Fruit fly (Drosophila melanogaster): ENCODE results near the gene ND-20L.
A peak's percentile ranks its signal among the peaks of the same experiment; 100 is the strongest.

The ND-20L gene

dm6 chr3R:29548751-29549150 lies 33.2 kb downstream of the ND-20L start (continued):
- TF ChIP-seq org-1 (GFP tag; optimal IDR thresholded peaks at IDR 0.05): peak; percentile 16
- no peak for TF ChIP-seq fru (optimal IDR thresholded peaks at IDR 0.05)
- TF ChIP-seq MBD-R2 (GFP tag; IDR thresholded peaks at IDR 0.05): no peak
- TF ChIP-seq CG15479 (GFP tag; optimal IDR thresholded peaks at IDR 0.05): peak; percentile 31
- TF ChIP-seq CG33557 (GFP tag; optimal IDR thresholded peaks at IDR 0.05): no peak
- no peak for TF ChIP-seq CG12071 (GFP tag; optimal IDR thresholded peaks at IDR 0.05)
- no peak for TF ChIP-seq H2.0 (GFP tag; IDR thresholded peaks at IDR 0.05)
- no peak for TF ChIP-seq Xbp1 (GFP tag; optimal IDR thresholded peaks at IDR 0.05)
- no peak for TF ChIP-seq B-H1 (GFP tag; IDR thresholded peaks at IDR 0.05)
- no peak for TF ChIP-seq Atf3 (GFP tag; optimal IDR thresholded peaks at IDR 0.05)
- TF ChIP-seq CG1233 (GFP tag; optimal IDR thresholded peaks at IDR 0.05): peak; percentile 17
- TF ChIP-seq Gsc (GFP tag; IDR thresholded peaks at IDR 0.05): no peak
- no peak for TF ChIP-seq YL-1 (GFP tag; optimal IDR thresholded peaks at IDR 0.05)
- TF ChIP-seq zfh1 (GFP tag; IDR thresholded peaks at IDR 0.05): peak; percentile 29; the same call in 1 of the 3 replicates

- TF ChIP-seq CG30431 (GFP tag; optimal IDR thresholded peaks at IDR 0.05): no peak
- no peak for TF ChIP-seq CG5180 (GFP tag; optimal IDR thresholded peaks at IDR 0.05)
- peak; percentile 90 for TF ChIP-seq D19A (tag; optimal IDR thresholded peaks at IDR 0.05)
- no peak for TF ChIP-seq ase (GFP tag; IDR thresholded peaks at IDR 0.05)
- no peak for TF ChIP-seq prd (optimal IDR thresholded peaks at IDR 0.05)
- 0 out of 3 replicates have a peak, but pooled peaks have one; percentile 1 for TF ChIP-seq prd (GFP tag; IDR thresholded peaks at IDR 0.05)
Measured at dm6 chr3R:29549157-29549556, 33.6 kb downstream of the ND-20L start.

- no peak for TF ChIP-seq CG9437 (GFP tag; optimal IDR thresholded peaks at IDR 0.05)
- peak; percentile 32; the same call in 1 of the 2 replicates for TF ChIP-seq ara (GFP tag; IDR thresholded peaks at IDR 0.05)
- no peak for TF ChIP-seq NK7.1 (GFP tag; optimal IDR thresholded peaks at IDR 0.05)
- TF ChIP-seq tin (GFP tag; optimal IDR thresholded peaks at IDR 0.05): peak; percentile 23
- TF ChIP-seq CG14710 (tag; optimal IDR thresholded peaks at IDR 0.05): peak; percentile 1
- TF ChIP-seq CG16815 (GFP tag; optimal IDR thresholded peaks at IDR 0.05): peak; percentile 17
- no peak for TF ChIP-seq CTCF (GFP tag; optimal IDR thresholded peaks at IDR 0.05)
- no peak for TF ChIP-seq slou (GFP tag; optimal IDR thresholded peaks at IDR 0.05)
- TF ChIP-seq CG1603 (tag; optimal IDR thresholded peaks at IDR 0.05): peak; percentile 53
- no peak for TF ChIP-seq CG4707 (GFP tag; optimal IDR thresholded peaks at IDR 0.05)
- TF ChIP-seq gem (tag; optimal IDR thresholded peaks at IDR 0.05): peak; percentile 16
- TF ChIP-seq fd102C (GFP tag; optimal IDR thresholded peaks at IDR 0.05): peak; percentile 51
- TF ChIP-seq CG17802 (tag; optimal IDR thresholded peaks at IDR 0.05): no peak
- TF ChIP-seq CG18262 (tag; optimal IDR thresholded peaks at IDR 0.05): peak; percentile 16
- no peak for TF ChIP-seq Trl (optimal IDR thresholded peaks at IDR 0.05)
- peak; percentile 19 for TF ChIP-seq Trl (GFP tag; optimal IDR thresholded peaks at IDR 0.05)
- TF ChIP-seq lola (GFP tag; optimal IDR thresholded peaks at IDR 0.05): peak in 1 of 3 experiments; percentile 11
- TF ChIP-seq so (GFP tag; IDR thresholded peaks at IDR 0.05): no peak
- peak; percentile 67 for TF ChIP-seq Med (GFP tag)
- no peak for TF ChIP-seq CG16863 (GFP tag; optimal IDR thresholded peaks at IDR 0.05)
- no peak for TF ChIP-seq onecut (GFP tag; IDR thresholded peaks at IDR 0.05)
- peak; percentile 33 for TF ChIP-seq CG2712 (tag; optimal IDR thresholded peaks at IDR 0.05)
- peak; percentile 39 for TF ChIP-seq CG10979 (tag; optimal IDR thresholded peaks at IDR 0.05)
- no peak for TF ChIP-seq Dbx (GFP tag; IDR thresholded peaks at IDR 0.05)
- TF ChIP-seq CG4404 (GFP tag; IDR thresholded peaks at IDR 0.05): peak; percentile 25; the same call in 1 of the 2 replicates
- TF ChIP-seq ato (GFP tag; IDR thresholded peaks at IDR 0.05; ENCODE audit: partially characterized antibody): no peak
- TF ChIP-seq CG4730 (GFP tag; IDR thresholded peaks at IDR 0.05): no peak
- peak; percentile 26 for TF ChIP-seq CG9727 (GFP tag; optimal IDR thresholded peaks at IDR 0.05)
- TF ChIP-seq phol (tag; optimal IDR thresholded peaks at IDR 0.05): peak; percentile 27
- TF ChIP-seq row (GFP tag; IDR thresholded peaks at IDR 0.05): peak; percentile 23; the same call in 2 of the 3 replicates
- TF ChIP-seq prd (optimal IDR thresholded peaks at IDR 0.05): no peak
- peak; percentile 65 for TF ChIP-seq prd (GFP tag; IDR thresholded peaks at IDR 0.05)
- TF ChIP-seq Max (GFP tag; optimal IDR thresholded peaks at IDR 0.05): no peak
Measured at dm6 chr3R:29549945-29550344, 34.4 kb downstream of the ND-20L start.
